Worm (Caenorhabditis elegans) whole organism, mixed stage, embryonic: ENCODE results near the gene K08D9.10.

ENCODE experiments used
- ceh-83 ChIP-seq: fragments of 200-800 bp; sonication (Bioruptor generic); optimal IDR thresholded peaks from 2 replicates; lab custom pipeline; 2018; ENCODE audit warnings: mild to moderate bottlenecking, missing genetic modification characterization, missing compliant biosample characterization
- flh-1 ChIP-seq: fragments of 200-800 bp; sonication (Bioruptor generic); optimal IDR thresholded peaks from 2 replicates; lab custom pipeline; 2018; ENCODE audit warnings: mild to moderate bottlenecking, missing genetic modification characterization, moderate library complexity, missing compliant biosample characterization
- lin-13 ChIP-seq: fragments of 150-350 bp; optimal IDR thresholded peaks from 2 replicates; lab custom pipeline; 2014; ENCODE audit warnings: missing biosample characterization, missing genetic modification characterization
- lsy-2 ChIP-seq: fragments of 150-350 bp; optimal IDR thresholded peaks from 2 replicates; lab custom pipeline; 2014; ENCODE audit warnings: missing biosample characterization, missing genetic modification characterization
- mep-1 ChIP-seq: fragments of 150-350 bp; optimal IDR thresholded peaks from 2 replicates; lab custom pipeline; 2017; ENCODE audit warnings: missing biosample characterization, missing genetic modification reagents, missing genetic modification characterization, inconsistent platforms
- nhr-12 ChIP-seq: fragments of 150-350 bp; optimal IDR thresholded peaks from 2 replicates; lab custom pipeline; 2014; ENCODE audit warnings: missing biosample characterization, missing genetic modification characterization
- nhr-237 ChIP-seq: fragments of 150-350 bp; optimal IDR thresholded peaks from 2 replicates; lab custom pipeline; 2014; ENCODE audit warnings: missing biosample characterization, missing genetic modification characterization
- pha-4 ChIP-seq: fragments of 150-350 bp; optimal IDR thresholded peaks from 2 replicates; lab custom pipeline; 2018; ENCODE audit warnings: missing biosample characterization, missing genetic modification reagents, missing genetic modification characterization
- sem-2 ChIP-seq: fragments of 200-800 bp; sonication (Bioruptor generic); optimal IDR thresholded peaks from 2 replicates; lab custom pipeline; 2018; ENCODE audit warnings: mild to moderate bottlenecking, missing genetic modification characterization, missing compliant biosample characterization
- snpc-4 ChIP-seq: fragments of 150-350 bp; optimal IDR thresholded peaks from 2 replicates; lab custom pipeline; 2014; ENCODE audit warnings: missing biosample characterization, missing genetic modification characterization
- sptf-1 ChIP-seq: sonication (generic microtip); optimal IDR thresholded peaks from 2 replicates; lab custom pipeline; 2017; ENCODE audit warnings: mild to moderate bottlenecking, missing genetic modification characterization, moderate library complexity, missing compliant biosample characterization
- unc-62 ChIP-seq: fragments of 150-350 bp; optimal IDR thresholded peaks from 2 replicates; lab custom pipeline; 2014; ENCODE audit warnings: missing biosample characterization, missing genetic modification reagents, missing genetic modification characterization
- zip-8 ChIP-seq: fragments of 150-350 bp; optimal IDR thresholded peaks from 2 replicates; lab custom pipeline; 2014; ENCODE audit warnings: missing biosample characterization, missing genetic modification characterization
- ztf-11 ChIP-seq: fragments of 150-350 bp; optimal IDR thresholded peaks from 2 replicates; lab custom pipeline; 2014; ENCODE audit warnings: missing biosample characterization, missing genetic modification characterization

DNA sequence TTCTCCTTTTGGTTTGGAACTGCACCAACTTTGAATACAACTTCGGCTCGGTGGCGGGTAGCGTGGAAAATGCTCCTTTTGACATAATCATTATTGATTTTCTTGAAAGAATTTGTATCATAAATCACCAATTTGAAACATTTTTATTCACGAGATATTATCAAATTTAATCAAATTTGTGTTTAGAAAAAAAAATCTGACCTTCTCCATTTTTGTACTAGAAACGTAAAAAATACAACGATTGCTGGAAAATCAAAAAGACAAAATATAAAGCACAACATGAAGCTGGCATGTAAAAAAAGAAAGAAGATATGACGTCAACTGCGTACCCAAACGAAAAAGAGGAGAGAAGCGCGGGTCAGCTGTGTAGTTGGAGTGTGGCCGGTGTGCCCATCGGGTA, 30.4 kb upstream of the K08D9.10 start, which contains the start of gene K08D9.4:
- TF ChIP-seq unc-62 (GFP tag; lab: Kevin White, UChicago) (no peak), ceh-83 (no peak), sem-2 (GFP tag; lab: Kevin White, UChicago) (no peak), lsy-2 (tag; lab: Kevin White, UChicago) (no peak), nhr-12 (tag; lab: Kevin White, UChicago) (no peak), sptf-1 (tag; lab: Kevin White, UChicago) (no peak), lin-13 (no peak), zip-8 (tag; lab: Kevin White, UChicago) (no peak), mep-1 (tag; lab: Kevin White, UChicago) (no peak), nhr-237 (tag; lab: Kevin White, UChicago) (no peak), ztf-11 (tag; lab: Kevin White, UChicago) (no peak), snpc-4 (tag; lab: Kevin White, UChicago) (no peak), flh-1 (no peak), pha-4 (no peak)
